Worm (Caenorhabditis elegans) whole organism, midembryonic: Measurements from ENCODE around the gene F18G5.1.
A peak's percentile ranks its signal among the peaks of the same experiment; 100 is the strongest.

Experiments
- T22C8.4 ChIP-seq: fragments of 200-800 bp; sonication (Bioruptor generic); IDR thresholded peaks from 2 replicates; pipeline ENCODE4 v1.3.6; 2022; ENCODE audit warnings: missing genetic modification characterization, missing compliant biosample characterization
- cog-1 ChIP-seq: sonication (generic microtip); optimal IDR thresholded peaks from 2 replicates; lab custom pipeline; 2016; ENCODE audit warnings: missing genetic modification characterization, missing compliant biosample characterization
- flt-1 ChIP-seq: fragments of 200-800 bp; sonication (Bioruptor generic); IDR thresholded peaks from 2 replicates; pipeline ENCODE4 v1.3.6; 2022; ENCODE audit warnings: missing genetic modification characterization, missing compliant biosample characterization
- klf-2 ChIP-seq: fragments of 200-800 bp; sonication (Bioruptor generic); conservative IDR thresholded peaks from 2 replicates; pipeline ENCODE4 v1.3.6; 2022; ENCODE audit warnings: missing genetic modification reagents, missing genetic modification characterization, missing compliant biosample characterization
- med-1 ChIP-seq: sonication (generic microtip); optimal IDR thresholded peaks from 2 replicates; lab custom pipeline; 2017; ENCODE audit warnings: missing genetic modification characterization, mild to moderate bottlenecking, missing compliant biosample characterization, antibody characterized with exemption, missing genetic modification reagents; ENCODE audit not compliant: insufficient read depth
- ref-1 ChIP-seq: fragments of 200-800 bp; sonication (Bioruptor generic); conservative IDR thresholded peaks from 2 replicates; pipeline ENCODE4 v1.3.6; 2022; ENCODE audit warnings: missing genetic modification reagents, missing genetic modification characterization, missing compliant biosample characterization
- tab-1 ChIP-seq: fragments of 200-800 bp; sonication (Bioruptor generic); IDR thresholded peaks from 2 replicates; pipeline ENCODE4 v1.3.6; 2022; ENCODE audit warnings: missing genetic modification characterization, missing compliant biosample characterization
- ztf-23 ChIP-seq: fragments of 200-800 bp; sonication (Bioruptor generic); IDR thresholded peaks from 2 replicates; pipeline ENCODE4 v1.3.6; 2022; ENCODE audit warnings: missing genetic modification reagents, missing genetic modification characterization, missing compliant biosample characterization
- ztf-29 ChIP-seq: fragments of 200-800 bp; sonication (Bioruptor generic); IDR thresholded peaks from 2 replicates; pipeline ENCODE4 v1.3.6; 2022; ENCODE audit warnings: missing genetic modification reagents, missing genetic modification characterization, missing compliant biosample characterization

F18G5.1 gene

DNA sequence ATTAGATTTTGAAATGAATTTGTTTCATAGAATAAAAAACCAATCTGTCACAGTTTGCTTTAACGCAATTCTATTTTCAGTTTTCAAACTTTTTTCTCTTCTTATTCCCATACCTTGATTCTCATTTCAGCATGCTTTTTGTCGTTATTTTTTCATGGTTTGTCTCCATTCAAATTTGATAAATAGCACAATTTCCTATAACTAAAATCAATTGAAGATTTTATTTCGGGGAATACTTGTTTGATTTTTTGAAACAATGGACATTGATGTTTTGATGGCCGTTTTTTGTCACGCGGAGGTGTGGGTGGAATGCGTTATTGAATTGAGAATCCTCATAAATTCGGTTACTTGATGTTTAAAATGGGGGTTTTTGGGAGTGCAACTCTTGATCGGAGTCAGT lies 23.4 kb downstream of the F18G5.1 start, which contains the start of gene B0416.11:
Gene B0416.11 (minus strand): TSS at position 101 of the 400 bp plus-strand sequence.
- TF ChIP-seq med-1 (no peak), T22C8.4 (GFP tag; lab: Robert Waterston, UW) (no peak), klf-2 (GFP tag; lab: Robert Waterston, UW) (no peak), flt-1 (GFP tag; lab: Robert Waterston, UW) (no peak), ref-1 (no peak), ztf-23 (GFP tag; lab: Robert Waterston, UW) (no peak), tab-1 (no peak), cog-1 (tag; lab: Kevin White, UChicago) (no peak), ztf-29 (GFP tag; lab: Robert Waterston, UW) (no peak)

DNA sequence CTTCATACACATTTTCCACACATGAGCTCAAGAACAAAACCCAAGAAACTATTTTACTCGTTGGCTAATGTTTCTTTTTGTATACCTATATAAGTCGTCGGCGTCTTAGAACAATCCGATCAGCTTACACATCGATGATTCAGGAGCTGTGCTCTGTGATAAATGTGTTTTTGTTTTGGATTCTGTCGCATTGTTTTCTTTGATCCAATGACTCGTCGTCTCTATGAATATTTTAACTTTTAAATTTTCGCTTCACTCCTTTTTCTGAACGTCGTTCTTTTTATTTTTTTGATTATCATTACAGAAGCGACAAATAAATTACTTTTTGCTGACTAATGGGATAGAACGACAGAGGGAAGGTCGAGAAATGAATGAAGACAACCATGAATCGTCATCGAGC lies 31.7 kb downstream of the F18G5.1 start, which contains the start of gene B0416.3:
Gene B0416.3 (plus strand): TSS at position 301 of the 400 bp plus-strand sequence.
- no peak for TF ChIP-seq med-1
- no peak for TF ChIP-seq flt-1 (GFP tag; lab: Robert Waterston, UW)
- TF ChIP-seq cog-1 (tag; lab: Kevin White, UChicago): no peak
- no peak for TF ChIP-seq T22C8.4 (GFP tag; lab: Robert Waterston, UW)
- TF ChIP-seq ztf-23 (GFP tag; lab: Robert Waterston, UW): no peak
- no peak for TF ChIP-seq ztf-29 (GFP tag; lab: Robert Waterston, UW)
- TF ChIP-seq tab-1: no peak
- TF ChIP-seq klf-2 (GFP tag; lab: Robert Waterston, UW): no peak
- no peak for TF ChIP-seq ref-1

DNA sequence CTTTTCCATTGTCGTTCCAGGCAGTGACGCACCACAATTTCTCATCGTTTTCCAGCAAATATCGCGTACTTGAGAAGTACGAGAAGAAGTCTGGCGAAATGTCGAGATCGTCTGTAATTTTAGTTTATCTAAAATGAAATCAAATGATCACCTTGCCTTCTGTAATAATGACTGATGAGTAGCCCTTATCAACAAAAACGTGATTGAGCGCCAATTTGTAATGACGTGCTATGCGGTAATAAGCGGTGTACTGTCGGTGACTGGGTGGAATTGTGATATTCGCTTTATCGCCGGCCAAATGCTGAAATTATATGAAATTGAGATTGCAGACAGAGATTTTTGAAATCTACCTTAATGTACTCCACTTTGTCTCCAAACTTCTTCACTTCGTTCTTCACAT lies 35.8 kb downstream of the F18G5.1 start:
- no peak for TF ChIP-seq flt-1 (GFP tag; lab: Robert Waterston, UW)
- TF ChIP-seq tab-1: no peak
- no peak for TF ChIP-seq klf-2 (GFP tag; lab: Robert Waterston, UW)
- no peak for TF ChIP-seq cog-1 (tag; lab: Kevin White, UChicago)
- no peak for TF ChIP-seq med-1
- no peak for TF ChIP-seq ref-1
- no peak for TF ChIP-seq ztf-23 (GFP tag; lab: Robert Waterston, UW)
- TF ChIP-seq T22C8.4 (GFP tag; lab: Robert Waterston, UW): no peak
- TF ChIP-seq ztf-29 (GFP tag; lab: Robert Waterston, UW): no peak

DNA sequence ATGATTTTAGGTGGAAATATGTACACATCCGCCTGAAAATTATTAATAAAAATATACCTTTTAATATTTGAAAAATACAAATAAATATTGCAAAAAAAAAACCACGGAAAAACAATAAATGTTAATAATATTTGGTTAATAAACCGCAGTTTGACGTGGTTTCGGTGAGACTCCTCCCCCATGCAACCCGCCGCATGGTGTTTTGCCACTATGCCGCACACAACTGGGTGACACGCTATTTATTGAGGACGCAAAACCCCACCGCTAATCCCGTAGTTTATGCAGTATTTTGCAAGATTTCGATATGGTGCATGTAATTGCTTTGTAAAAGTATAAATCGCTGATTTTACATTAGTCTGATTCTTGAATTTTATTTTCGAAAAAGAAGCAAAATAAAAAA lies 36.9 kb downstream of the F18G5.1 start, which contains the start of gene gly-13:
Gene gly-13 (minus strand): TSS at position 32 of the 400 bp plus-strand sequence.
- TF ChIP-seq med-1 (peak; percentile 87), cog-1 (tag; lab: Kevin White, UChicago) (peak; percentile 72), T22C8.4 (GFP tag; lab: Robert Waterston, UW) (no peak; the same call in 1 of the 2 replicates), ref-1 (0 out of 2 replicates have a peak, but pooled peaks have one; percentile 36), ztf-23 (GFP tag; lab: Robert Waterston, UW) (peak; percentile 86), klf-2 (GFP tag; lab: Robert Waterston, UW) (peak; percentile 70; the same call in 1 of the 2 replicates), tab-1 (peak; percentile 82; the same call in 1 of the 2 replicates), ztf-29 (GFP tag; lab: Robert Waterston, UW) (no peak), flt-1 (GFP tag; lab: Robert Waterston, UW) (peak; percentile 87)

DNA sequence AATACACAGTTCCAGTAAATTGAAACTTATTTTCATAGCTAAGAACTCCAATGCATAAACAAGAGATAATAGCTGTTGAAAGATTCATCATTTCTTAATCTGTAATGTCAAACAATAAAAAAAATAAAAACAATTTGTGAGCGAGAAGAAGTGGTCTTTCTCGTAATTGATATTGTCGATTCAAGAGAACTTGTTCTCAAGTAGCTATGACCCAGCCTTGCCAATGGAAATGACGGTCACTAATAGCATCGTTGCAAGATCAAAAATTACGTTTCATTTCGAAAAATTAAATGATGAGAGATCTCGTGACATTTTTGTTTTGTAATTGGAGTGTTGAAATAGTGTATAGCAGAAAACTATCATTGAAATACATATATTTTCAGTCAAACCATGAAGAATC lies 38.2 kb downstream of the F18G5.1 start, which contains the start of gene B0416.7:
Gene B0416.7 (minus strand): TSS at position 101 of the 400 bp plus-strand sequence.
- no peak for TF ChIP-seq cog-1 (tag; lab: Kevin White, UChicago)
- no peak for TF ChIP-seq tab-1
- TF ChIP-seq klf-2 (GFP tag; lab: Robert Waterston, UW): no peak
- no peak for TF ChIP-seq ref-1
- TF ChIP-seq T22C8.4 (GFP tag; lab: Robert Waterston, UW): no peak
- no peak for TF ChIP-seq med-1
- TF ChIP-seq ztf-23 (GFP tag; lab: Robert Waterston, UW): no peak

DNA sequence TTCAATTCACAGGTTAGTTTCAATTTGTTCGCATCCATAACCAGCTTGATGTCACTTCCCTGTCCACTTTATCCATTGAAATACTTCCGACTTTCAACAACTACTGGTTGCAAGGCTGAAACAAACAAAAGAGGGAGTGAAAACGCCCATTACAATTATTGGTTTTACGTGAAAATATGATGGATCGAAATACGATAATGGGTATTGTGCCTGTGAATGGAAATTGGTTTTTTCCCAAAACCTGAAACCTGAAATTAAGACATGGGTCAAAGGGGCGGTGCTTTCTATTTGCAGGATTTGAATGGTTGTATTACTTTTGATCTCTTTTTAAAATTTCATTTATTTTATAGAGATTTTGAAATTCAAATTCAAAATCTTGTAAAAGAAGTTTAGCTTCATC lies 39.2 kb downstream of the F18G5.1 start, which contains the start of gene B0416.2:
Gene B0416.2 (plus strand): TSS at position 301 of the 400 bp plus-strand sequence.
- TF ChIP-seq flt-1 (GFP tag; lab: Robert Waterston, UW) (no peak), ref-1 (no peak), ztf-29 (GFP tag; lab: Robert Waterston, UW) (no peak), T22C8.4 (GFP tag; lab: Robert Waterston, UW) (no peak), cog-1 (tag; lab: Kevin White, UChicago) (no peak), klf-2 (GFP tag; lab: Robert Waterston, UW) (no peak), tab-1 (no peak), med-1 (no peak), ztf-23 (GFP tag; lab: Robert Waterston, UW) (no peak)

DNA sequence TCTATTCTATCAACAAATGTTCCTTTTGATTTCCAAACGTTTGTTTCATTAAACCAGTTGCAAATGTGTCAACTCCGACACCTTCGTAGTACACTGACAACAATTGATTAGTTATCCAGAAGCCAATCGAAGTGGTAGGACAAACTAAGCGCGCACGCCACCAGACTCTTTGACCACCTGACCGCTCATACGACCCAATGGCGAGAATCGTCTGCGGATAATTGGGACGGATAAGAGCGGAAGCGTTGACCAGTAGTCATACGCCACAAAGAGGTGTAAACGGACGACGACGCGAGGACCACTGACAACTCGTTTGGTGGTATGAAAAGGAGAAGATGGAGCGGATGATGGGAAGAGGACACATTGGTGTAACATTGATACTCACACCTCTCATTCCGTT lies 40.7 kb downstream of the F18G5.1 start:
- no peak for TF ChIP-seq flt-1 (GFP tag; lab: Robert Waterston, UW)
- no peak for TF ChIP-seq cog-1 (tag; lab: Kevin White, UChicago)
- TF ChIP-seq klf-2 (GFP tag; lab: Robert Waterston, UW): no peak
- no peak for TF ChIP-seq ztf-23 (GFP tag; lab: Robert Waterston, UW)
- TF ChIP-seq T22C8.4 (GFP tag; lab: Robert Waterston, UW): no peak
- no peak for TF ChIP-seq ref-1
- TF ChIP-seq ztf-29 (GFP tag; lab: Robert Waterston, UW): no peak
- no peak for TF ChIP-seq med-1
- no peak for TF ChIP-seq tab-1

DNA sequence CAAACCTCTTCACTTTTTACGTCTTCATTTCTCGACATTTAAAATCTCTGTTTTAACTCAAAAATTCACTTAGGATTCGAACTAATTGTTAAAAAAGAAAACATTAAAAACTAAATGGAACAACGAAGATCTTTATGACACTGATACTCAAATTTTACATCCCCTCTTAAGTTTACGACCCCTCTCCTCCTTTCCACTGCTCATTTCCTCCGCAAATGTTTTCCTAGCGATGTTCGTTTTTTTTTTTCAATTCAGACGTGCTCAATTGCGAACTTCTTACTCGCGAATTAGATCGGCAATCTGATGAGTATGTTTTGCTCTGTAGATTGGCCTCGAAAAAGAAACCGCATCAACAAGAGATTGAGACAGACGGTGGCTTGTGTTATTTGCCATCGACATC lies 43.1 kb downstream of the F18G5.1 start:
- TF ChIP-seq med-1 (no peak), T22C8.4 (GFP tag; lab: Robert Waterston, UW) (no peak), tab-1 (no peak), ref-1 (no peak), ztf-23 (GFP tag; lab: Robert Waterston, UW) (no peak), cog-1 (tag; lab: Kevin White, UChicago) (no peak), flt-1 (GFP tag; lab: Robert Waterston, UW) (no peak), ztf-29 (GFP tag; lab: Robert Waterston, UW) (no peak), klf-2 (GFP tag; lab: Robert Waterston, UW) (no peak)

DNA sequence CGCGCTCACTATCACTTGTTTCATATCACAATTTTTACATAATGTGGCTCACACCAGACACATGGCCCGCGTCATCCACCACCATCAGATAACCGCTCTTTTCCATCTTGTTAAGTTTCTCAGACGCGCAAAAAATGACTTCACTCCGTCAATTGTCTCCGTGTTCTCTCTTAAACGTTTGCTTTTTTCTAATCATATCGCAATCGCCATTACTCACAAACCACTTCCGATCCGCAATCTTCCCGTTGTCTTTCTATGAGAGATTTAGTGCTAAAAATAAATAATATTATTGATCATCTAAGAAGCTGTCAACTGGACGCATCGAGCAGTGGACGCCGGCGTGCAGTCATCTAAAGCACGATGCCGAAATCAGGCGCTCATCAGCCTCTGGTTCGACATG lies 43.8 kb downstream of the F18G5.1 start, which contains the start of gene tmc-2:
Gene tmc-2 (plus strand): TSS at position 301 of the 400 bp plus-strand sequence.
- no peak for TF ChIP-seq tab-1
- TF ChIP-seq T22C8.4 (GFP tag; lab: Robert Waterston, UW): no peak
- no peak for TF ChIP-seq flt-1 (GFP tag; lab: Robert Waterston, UW)
- no peak for TF ChIP-seq cog-1 (tag; lab: Kevin White, UChicago)
- TF ChIP-seq ztf-23 (GFP tag; lab: Robert Waterston, UW): no peak
